Fruit fly (Drosophila melanogaster) whole organism, adult: Measurements from ENCODE around the gene Fdh.

ENCODE experiments used
- CG1620 ChIP-seq: fragments of 200-800 bp; sonication (Bioruptor generic); optimal IDR thresholded peaks from 2 replicates; lab custom pipeline; 2016; ENCODE audit warnings: missing biosample characterization, missing genetic modification characterization
- ovo ChIP-seq: fragments of 200-800 bp; sonication (Bioruptor generic); optimal IDR thresholded peaks from 2 replicates; lab custom pipeline; 2016; ENCODE audit warnings: missing biosample characterization, missing genetic modification characterization
- pad ChIP-seq: fragments of 200-800 bp; sonication (Bioruptor generic); optimal IDR thresholded peaks from 3 replicates; lab custom pipeline; 2017; ENCODE audit warnings: missing biosample characterization, missing genetic modification characterization, mild to moderate bottlenecking, moderate library complexity, missing genetic modification reagents

DNA sequence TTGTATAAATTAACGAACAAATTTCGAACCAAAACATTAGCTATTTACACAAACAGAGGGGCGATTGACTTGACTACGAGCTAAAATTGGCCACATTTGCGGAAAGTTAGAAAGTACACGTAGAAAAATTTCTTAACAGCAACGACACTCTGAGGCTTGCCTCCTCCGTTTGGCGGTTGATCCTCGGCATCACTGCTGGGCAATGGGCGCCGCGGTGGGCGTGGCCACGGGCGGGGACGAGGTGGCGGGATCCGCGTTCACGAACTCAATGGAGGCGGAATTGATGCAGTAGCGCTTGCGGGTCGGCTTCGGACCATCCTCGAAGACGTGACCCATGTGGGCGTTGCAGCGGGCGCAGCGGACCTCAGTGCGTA, 8.7 kb downstream of the Fdh start:
- TF ChIP-seq CG1620 (GFP tag; lab: Kevin White, UChicago) = peak; percentile 10
- TF ChIP-seq ovo (GFP tag; lab: Kevin White, UChicago) = no peak
- TF ChIP-seq pad = no peak
